Worm (Caenorhabditis elegans): ENCODE measurements around the gene grd-2.
A peak's percentile ranks its signal among the peaks of the same experiment; 100 is the strongest.

The grd-2 gene

ce11 chrV:20595653-20596052, 13.9 kb upstream of the grd-2 start, which contains the start of gene F26F2.11:
Gene F26F2.11, minus strand, starts transcription at chrV:20595753.
- TF ChIP-seq nhr-76 (tag; optimal IDR thresholded peaks at IDR 0.05) (no peak), nhr-28 (tag; optimal IDR thresholded peaks at IDR 0.05) (no peak), isw-1 (GFP tag; IDR thresholded peaks at IDR 0.05) (no peak), lir-3 (tag; optimal IDR thresholded peaks at IDR 0.05; ENCODE audit: poor library complexity) (no peak), ceh-8 (GFP tag; optimal IDR thresholded peaks at IDR 0.05) (no peak), fkh-4 (tag; optimal IDR thresholded peaks at IDR 0.05; ENCODE audit: borderline replicate concordance) (no peak), lin-35 (GFP tag; optimal IDR thresholded peaks at IDR 0.05) (no peak), nhr-19 (GFP tag; conservative IDR thresholded peaks at IDR 0.05) (no peak), nhr-71 (tag; optimal IDR thresholded peaks at IDR 0.05) (no peak), C16A3.4 (tag; optimal IDR thresholded peaks at IDR 0.05) (no peak), elt-2 (tag; optimal IDR thresholded peaks at IDR 0.05) (no peak), unc-130 (tag; optimal IDR thresholded peaks at IDR 0.05) (no peak), unc-86 (tag; optimal IDR thresholded peaks at IDR 0.05) (no peak), unc-62 (GFP tag; optimal IDR thresholded peaks at IDR 0.05) (no peak), mep-1 (tag; optimal IDR thresholded peaks at IDR 0.05) (no peak), ceh-63 (GFP tag; optimal IDR thresholded peaks at IDR 0.05) (no peak), ztf-11 (tag; optimal IDR thresholded peaks at IDR 0.05) (no peak)

- TF ChIP-seq C34B4.2 (tag; optimal IDR thresholded peaks at IDR 0.05) (no peak), hlh-4 (tag; optimal IDR thresholded peaks at IDR 0.05) (no peak), ztf-4 (tag; optimal IDR thresholded peaks at IDR 0.05) (no peak), pqm-1 (tag; optimal IDR thresholded peaks at IDR 0.05) (no peak), efl-1 (optimal IDR thresholded peaks at IDR 0.05) (no peak), efl-1 (GFP tag; optimal IDR thresholded peaks at IDR 0.05 in 1 of 2) (no peak), nhr-20 (tag; optimal IDR thresholded peaks at IDR 0.05) (no peak), zip-4 (GFP tag; optimal IDR thresholded peaks at IDR 0.05) (no peak), hlh-17 (GFP tag; optimal IDR thresholded peaks at IDR 0.05; ENCODE audit: borderline replicate concordance) (no peak), snu-23 (GFP tag; optimal IDR thresholded peaks at IDR 0.05) (no peak), nhr-76 (tag; optimal IDR thresholded peaks at IDR 0.05) (no peak), nhr-11 (tag; optimal IDR thresholded peaks at IDR 0.05) (no peak), skn-1 (tag; optimal IDR thresholded peaks at IDR 0.05) (no peak), lin-14 (GFP tag; optimal IDR thresholded peaks at IDR 0.05) (no peak)
Observed at ce11 chrV:20597076-20597475, 12.5 kb upstream of the grd-2 start, which contains the start of gene F46B3.1. Gene F46B3.1, minus strand, starts transcription at chrV:20597176.

ce11 chrV:20599795-20600194, 9.8 kb upstream of the grd-2 start, which contains the start of gene col-163:
Gene col-163, plus strand, starts transcription at chrV:20600095.
- TF ChIP-seq blmp-1 (tag; optimal IDR thresholded peaks at IDR 0.05) (peak; percentile 50), nhr-237 (tag; optimal IDR thresholded peaks at IDR 0.05) (no peak)

- TF ChIP-seq lsy-2 (tag; optimal IDR thresholded peaks at IDR 0.05) (no peak), lin-13 (GFP tag; optimal IDR thresholded peaks at IDR 0.05) (no peak), nhr-84 (tag; optimal IDR thresholded peaks at IDR 0.05) (no peak), ceh-90 (tag; optimal IDR thresholded peaks at IDR 0.05) (no peak), isw-1 (GFP tag; IDR thresholded peaks at IDR 0.05) (no peak), zip-4 (GFP tag; optimal IDR thresholded peaks at IDR 0.05) (no peak)
Observed at ce11 chrV:20600704-20601103, 8.9 kb upstream of the grd-2 start.

- TF ChIP-seq ceh-63 (GFP tag; optimal IDR thresholded peaks at IDR 0.05) (no peak), pag-3 (tag; optimal IDR thresholded peaks at IDR 0.05; ENCODE audit: borderline replicate concordance, insufficient read depth) (no peak), aly-2 (tag; optimal IDR thresholded peaks at IDR 0.05) (no peak), nhr-237 (tag; optimal IDR thresholded peaks at IDR 0.05) (no peak), C16A3.4 (tag; optimal IDR thresholded peaks at IDR 0.05) (no peak), tbx-2 (tag; optimal IDR thresholded peaks at IDR 0.05) (no peak), zag-1 (tag; optimal IDR thresholded peaks at IDR 0.05) (no peak), egl-27 (tag; optimal IDR thresholded peaks at IDR 0.05) (no peak)
Observed at ce11 chrV:20603014-20603413, 6.6 kb upstream of the grd-2 start, which contains the start of gene ttr-11. Gene ttr-11, plus strand, starts transcription at chrV:20603314.
